Worm (Caenorhabditis elegans): ENCODE measurements around the gene F13A2.2.

ce11 chrV:4422127-4422526, 37.7 kb upstream of the F13A2.2 start, which contains the start of gene skr-7:
- no peak for TF ChIP-seq lin-32 (GFP tag; optimal IDR thresholded peaks at IDR 0.05)
- TF ChIP-seq nhr-28 (tag; optimal IDR thresholded peaks at IDR 0.05), result no peak
- no peak for TF ChIP-seq M03D4.4 (tag; optimal IDR thresholded peaks at IDR 0.05)
- TF ChIP-seq mep-1 (tag; optimal IDR thresholded peaks at IDR 0.05), result no peak
- TF ChIP-seq blmp-1 (tag; optimal IDR thresholded peaks at IDR 0.05), result no peak
- no peak for TF ChIP-seq nhr-76 (tag; optimal IDR thresholded peaks at IDR 0.05)
- TF ChIP-seq hlh-1 (tag; optimal IDR thresholded peaks at IDR 0.05), result no peak
- no peak for TF ChIP-seq nhr-237 (tag; optimal IDR thresholded peaks at IDR 0.05)
- no peak for TF ChIP-seq elt-1 (tag; optimal IDR thresholded peaks at IDR 0.05; ENCODE audit: borderline replicate concordance, insufficient read depth)
- no peak for TF ChIP-seq unc-62 (GFP tag; optimal IDR thresholded peaks at IDR 0.05)
- no peak for TF ChIP-seq lsy-2 (tag; optimal IDR thresholded peaks at IDR 0.05)
- TF ChIP-seq drap-1 (GFP tag; optimal IDR thresholded peaks at IDR 0.05), result no peak
- TF ChIP-seq ztf-11 (tag; optimal IDR thresholded peaks at IDR 0.05), result no peak
- no peak for TF ChIP-seq lin-13 (tag; optimal IDR thresholded peaks at IDR 0.05)
